Fruit fly (Drosophila melanogaster) whole organism, prepupa: Measurements from ENCODE around the gene gl.

Source experiments
- CG10631 ChIP-seq: fragments of 200-800 bp; sonication (Bioruptor generic); optimal IDR thresholded peaks from 2 replicates; lab custom pipeline; 2016; ENCODE audit warnings: missing biosample characterization, missing genetic modification characterization
- CG10669 ChIP-seq: fragments of 200-800 bp; sonication (Bioruptor generic); optimal IDR thresholded peaks from 3 replicates; lab custom pipeline; 2018; ENCODE audit warnings: missing biosample characterization, mild to moderate bottlenecking, missing genetic modification characterization, moderate library complexity
- CG11294 ChIP-seq: fragments of 200-800 bp; sonication (Bioruptor generic); IDR thresholded peaks from 2 replicates; pipeline ENCODE4 v1.3.6; 2022; ENCODE audit warnings: missing biosample characterization, missing genetic modification characterization
- CG11762 ChIP-seq: fragments of 200-800 bp; sonication (Bioruptor generic); optimal IDR thresholded peaks from 3 replicates; lab custom pipeline; 2016; ENCODE audit warnings: missing biosample characterization, missing genetic modification characterization; ENCODE audit not compliant: insufficient read depth
- CG11902 ChIP-seq: fragments of 200-800 bp; sonication (Bioruptor generic); optimal IDR thresholded peaks from 3 replicates; lab custom pipeline; 2016; ENCODE audit warnings: missing biosample characterization, missing genetic modification characterization
- CG1621 ChIP-seq: fragments of 200-800 bp; sonication (Bioruptor generic); optimal IDR thresholded peaks from 3 replicates; lab custom pipeline; 2018; ENCODE audit warnings: missing biosample characterization, mild to moderate bottlenecking, missing genetic modification characterization
- CG16779 ChIP-seq: fragments of 200-800 bp; sonication (Bioruptor generic); optimal IDR thresholded peaks from 3 replicates; lab custom pipeline; 2017; ENCODE audit warnings: missing biosample characterization, mild to moderate bottlenecking, missing genetic modification characterization
- CG3032 ChIP-seq: fragments of 200-800 bp; optimal IDR thresholded peaks from 2 replicates; lab custom pipeline; 2019; ENCODE audit warnings: missing biosample characterization, mild to moderate bottlenecking, missing genetic modification characterization, moderate library complexity
- CG31627 ChIP-seq: fragments of 200-800 bp; sonication (Bioruptor generic); optimal IDR thresholded peaks from 3 replicates; lab custom pipeline; 2016; ENCODE audit warnings: missing biosample characterization, missing genetic modification characterization
- CG34406 ChIP-seq: fragments of 200-800 bp; sonication (Bioruptor generic); optimal IDR thresholded peaks from 3 replicates; lab custom pipeline; 2016; ENCODE audit warnings: missing biosample characterization, missing genetic modification characterization
- CG3919 ChIP-seq: fragments of 200-800 bp; sonication (Bioruptor generic); optimal IDR thresholded peaks from 3 replicates; lab custom pipeline; 2016; ENCODE audit warnings: missing biosample characterization, missing genetic modification characterization
- CG4318 ChIP-seq: fragments of 200-800 bp; sonication (Bioruptor generic); optimal IDR thresholded peaks from 3 replicates; lab custom pipeline; 2017; ENCODE audit warnings: missing biosample characterization, mild to moderate bottlenecking, missing genetic modification characterization
- CG6163 ChIP-seq: fragments of 200-800 bp; sonication (Bioruptor generic); IDR thresholded peaks from 3 replicates; pipeline ENCODE4 v1.3.6; 2022; ENCODE audit warnings: missing biosample characterization, missing genetic modification characterization
- CG6276 ChIP-seq: fragments of 200-800 bp; sonication (Bioruptor generic); optimal IDR thresholded peaks from 2 replicates; lab custom pipeline; 2017; ENCODE audit warnings: missing biosample characterization, mild to moderate bottlenecking, missing genetic modification characterization
- CG6808 ChIP-seq: fragments of 200-800 bp; sonication (Bioruptor generic); optimal IDR thresholded peaks from 3 replicates; lab custom pipeline; 2017; ENCODE audit warnings: missing biosample characterization, missing genetic modification characterization, mild to moderate bottlenecking, moderate library complexity, missing genetic modification reagents
- CG6854 ChIP-seq: fragments of 200-800 bp; sonication (Bioruptor generic); optimal IDR thresholded peaks from 2 replicates; lab custom pipeline; 2017; ENCODE audit warnings: missing biosample characterization, mild to moderate bottlenecking, missing genetic modification characterization
- CG7368 ChIP-seq: fragments of 200-800 bp; sonication (Bioruptor generic); optimal IDR thresholded peaks from 3 replicates; lab custom pipeline; 2016; ENCODE audit warnings: missing biosample characterization, missing genetic modification characterization
- CG8119 ChIP-seq: fragments of 200-800 bp; sonication (Bioruptor generic); IDR thresholded peaks from 3 replicates; pipeline ENCODE4 v1.3.6; 2022; ENCODE audit warnings: missing biosample characterization, missing genetic modification characterization
- CG8632 ChIP-seq: fragments of 200-800 bp; sonication (Bioruptor generic); optimal IDR thresholded peaks from 3 replicates; lab custom pipeline; 2016; ENCODE audit warnings: missing biosample characterization, missing genetic modification characterization
- Eip75B ChIP-seq: fragments of 200-800 bp; sonication (Bioruptor generic); optimal IDR thresholded peaks from 3 replicates; lab custom pipeline; 2016; ENCODE audit warnings: missing biosample characterization, missing genetic modification characterization
- Eip93F ChIP-seq: fragments of 200-800 bp; sonication (Bioruptor generic); optimal IDR thresholded peaks from 2 replicates; lab custom pipeline; 2016; ENCODE audit warnings: missing biosample characterization, mild to moderate bottlenecking, missing genetic modification characterization
- Ets21C ChIP-seq: fragments of 200-800 bp; sonication (Bioruptor generic); optimal IDR thresholded peaks from 3 replicates; lab custom pipeline; 2016; ENCODE audit warnings: missing biosample characterization, missing genetic modification characterization
- Ets96B ChIP-seq: fragments of 200-800 bp; optimal IDR thresholded peaks from 2 replicates; lab custom pipeline; 2019; ENCODE audit warnings: missing biosample characterization, mild to moderate bottlenecking, missing genetic modification characterization, moderate library complexity
- Hr38 ChIP-seq: sonication (Bioruptor generic); optimal IDR thresholded peaks from 2 replicates; lab custom pipeline; 2016; ENCODE audit warnings: missing biosample characterization, missing genetic modification characterization
- Hr39 ChIP-seq: fragments of 200-800 bp; sonication (Bioruptor generic); optimal IDR thresholded peaks from 2 replicates; lab custom pipeline; 2016; ENCODE audit warnings: missing biosample characterization, missing genetic modification characterization
- Hr4 ChIP-seq: fragments of 200-800 bp; sonication (Bioruptor generic); optimal IDR thresholded peaks from 3 replicates; lab custom pipeline; 2016; ENCODE audit warnings: missing biosample characterization, missing genetic modification characterization
- Lpt ChIP-seq: fragments of 200-800 bp; sonication (Bioruptor generic); optimal IDR thresholded peaks from 3 replicates; lab custom pipeline; 2016; ENCODE audit warnings: missing biosample characterization, missing genetic modification characterization
- OdsH ChIP-seq: fragments of 200-800 bp; sonication (Bioruptor generic); optimal IDR thresholded peaks from 3 replicates; lab custom pipeline; 2016; ENCODE audit warnings: missing biosample characterization, missing genetic modification characterization
- Smox ChIP-seq: fragments of 200-800 bp; sonication (Bioruptor generic); optimal IDR thresholded peaks from 3 replicates; lab custom pipeline; 2016; ENCODE audit warnings: missing biosample characterization, missing genetic modification characterization
- Sox102F ChIP-seq: fragments of 200-800 bp; sonication (Bioruptor generic); optimal IDR thresholded peaks from 2 replicates; lab custom pipeline; 2016; ENCODE audit warnings: missing biosample characterization, mild to moderate bottlenecking, missing genetic modification characterization
- acj6 ChIP-seq: fragments of 200-800 bp; sonication (Bioruptor generic); optimal IDR thresholded peaks from 3 replicates; lab custom pipeline; 2016; ENCODE audit warnings: missing biosample characterization, missing genetic modification characterization
- cyc ChIP-seq: fragments of 200-800 bp; sonication (Bioruptor generic); optimal IDR thresholded peaks from 3 replicates; lab custom pipeline; 2016; ENCODE audit warnings: missing biosample characterization, missing genetic modification characterization
- dac ChIP-seq: fragments of 200-800 bp; sonication (Bioruptor generic); optimal IDR thresholded peaks from 2 replicates; lab custom pipeline; 2017; ENCODE audit warnings: missing biosample characterization, mild to moderate bottlenecking, missing genetic modification characterization
- dsx ChIP-seq: fragments of 200-800 bp; optimal IDR thresholded peaks from 3 replicates; lab custom pipeline; 2019; ENCODE audit warnings: missing biosample characterization, mild to moderate bottlenecking, missing genetic modification characterization, moderate library complexity; ENCODE audit not compliant: poor library complexity, severe bottlenecking
- eg ChIP-seq: fragments of 200-800 bp; sonication (Bioruptor generic); IDR thresholded peaks from 3 replicates; pipeline ENCODE4 v1.3.6; 2022; ENCODE audit warnings: missing biosample characterization, missing genetic modification characterization
- esn ChIP-seq: fragments of 200-800 bp; sonication (Bioruptor generic); optimal IDR thresholded peaks from 2 replicates; lab custom pipeline; 2016; ENCODE audit warnings: missing biosample characterization, mild to moderate bottlenecking, missing genetic modification characterization, moderate library complexity
- fd59A ChIP-seq: fragments of 200-800 bp; sonication (Bioruptor generic); optimal IDR thresholded peaks from 2 replicates; lab custom pipeline; 2017; ENCODE audit warnings: missing biosample characterization, mild to moderate bottlenecking, missing genetic modification characterization, missing genetic modification reagents
- fd85E ChIP-seq: fragments of 200-800 bp; sonication (Bioruptor generic); optimal IDR thresholded peaks from 3 replicates; lab custom pipeline; 2016; ENCODE audit warnings: missing biosample characterization, missing genetic modification characterization
- fkh ChIP-seq: fragments of 200-800 bp; sonication (Bioruptor generic); optimal IDR thresholded peaks from 3 replicates; lab custom pipeline; 2017; ENCODE audit warnings: missing biosample characterization, mild to moderate bottlenecking, missing genetic modification characterization, moderate library complexity
- lz ChIP-seq: fragments of 200-800 bp; sonication (Bioruptor generic); optimal IDR thresholded peaks from 3 replicates; lab custom pipeline; 2016; ENCODE audit warnings: missing biosample characterization, missing genetic modification characterization
- net ChIP-seq: fragments of 200-800 bp; sonication (Bioruptor generic); optimal IDR thresholded peaks from 3 replicates; lab custom pipeline; 2016; ENCODE audit warnings: missing biosample characterization, missing genetic modification characterization
- salr ChIP-seq, 2 experiments: fragments of 200-800 bp; sonication (Bioruptor generic); optimal IDR thresholded peaks; 3 replicates each; lab custom pipeline; 2016 to 2018; ENCODE audit warnings: missing biosample characterization in 2 of 2, missing genetic modification characterization in 2 of 2, mild to moderate bottlenecking in 1 of 2
- spab ChIP-seq: fragments of 200-800 bp; sonication (Bioruptor generic); optimal IDR thresholded peaks from 2 replicates; lab custom pipeline; 2017; ENCODE audit warnings: missing biosample characterization, mild to moderate bottlenecking, missing genetic modification characterization, missing genetic modification reagents
- ss ChIP-seq, 2 experiments: fragments of 200-800 bp; sonication (Bioruptor generic); optimal IDR thresholded peaks; 2 replicates in 1 of 2; 3 replicates in 1 of 2; lab custom pipeline; 2017 to 2018; ENCODE audit warnings: mild to moderate bottlenecking in 2 of 2, missing biosample characterization in 2 of 2, missing genetic modification characterization in 2 of 2, moderate library complexity in 1 of 2
- topi ChIP-seq: fragments of 200-800 bp; sonication (Bioruptor generic); optimal IDR thresholded peaks from 3 replicates; lab custom pipeline; 2016; ENCODE audit warnings: missing biosample characterization, missing genetic modification characterization
- vri ChIP-seq: fragments of 200-800 bp; sonication (Bioruptor generic); optimal IDR thresholded peaks from 3 replicates; lab custom pipeline; 2016; ENCODE audit warnings: missing biosample characterization, mild to moderate bottlenecking, missing genetic modification characterization

The gl gene

DNA sequence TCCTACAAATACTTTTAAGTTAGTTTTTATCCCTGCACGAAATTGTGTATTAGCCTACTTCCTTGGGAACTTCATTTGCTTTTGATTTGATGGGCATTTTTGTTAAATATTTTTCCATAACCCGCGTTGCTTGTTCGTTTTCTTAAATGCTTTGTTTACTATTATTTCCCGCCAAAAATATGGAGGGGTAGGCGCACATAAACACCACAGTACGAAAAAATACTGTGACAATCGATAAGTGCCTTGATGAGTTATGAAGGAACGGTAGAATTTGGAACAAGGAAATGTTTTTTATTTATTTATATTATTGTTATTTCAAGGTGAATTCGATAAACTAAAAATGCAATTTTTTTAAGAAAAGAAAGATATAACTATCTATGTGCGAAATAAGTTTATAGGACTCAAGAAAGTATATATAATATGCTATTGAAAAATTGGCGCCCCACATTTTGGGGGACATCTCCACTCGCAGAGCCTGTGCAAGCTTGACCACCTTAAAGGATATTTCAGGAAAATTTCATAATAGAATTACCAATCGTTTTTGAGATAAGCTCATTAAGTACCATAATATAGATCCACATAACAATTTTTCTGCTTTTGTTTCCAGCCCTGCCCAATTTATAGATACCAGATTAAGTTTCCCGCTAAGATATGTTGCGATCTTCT lies 6.4 kb downstream of the gl start, which contains the start of the genes WRNexo and Nup43 (continued):
- TF ChIP-seq CG6808 (GFP tag; lab: Kevin White, UChicago) (no peak), CG11294 (GFP tag; lab: Robert Waterston, UW) (no peak), fd59A (GFP tag; lab: Kevin White, UChicago) (no peak), CG8632 (GFP tag; lab: Kevin White, UChicago) (no peak), fkh (GFP tag; lab: Kevin White, UChicago) (peak; percentile 47), CG8119 (no peak), CG34406 (GFP tag; lab: Kevin White, UChicago) (peak; percentile 22), CG6163 (no peak; the same call in 2 of the 3 replicates), fd85E (GFP tag; lab: Kevin White, UChicago) (no peak), Ets96B (tag; lab: Kevin White, UChicago) (peak; percentile 2), Eip93F (no peak), CG10631 (GFP tag; lab: Kevin White, UChicago) (peak; percentile 52), CG3032 (tag; lab: Kevin White, UChicago) (peak; percentile 43), CG10669 (GFP tag; lab: Kevin White, UChicago) (peak; percentile 6), vri (GFP tag; lab: Kevin White, UChicago) (no peak), esn (GFP tag; lab: Kevin White, UChicago) (peak; percentile 53), CG11762 (GFP tag; lab: Kevin White, UChicago) (no peak), acj6 (peak; percentile 48), lz (GFP tag; lab: Kevin White, UChicago) (peak; percentile 37), ss (GFP tag; optimal IDR thresholded peaks at IDR 0.05; lab: Kevin White, UChicago) (no peak), CG1621 (tag; lab: Kevin White, UChicago) (no peak), cyc (GFP tag; lab: Kevin White, UChicago) (peak; percentile 54), CG7368 (GFP tag; lab: Kevin White, UChicago) (no peak), eg (no peak), dac (GFP tag; lab: Kevin White, UChicago) (no peak), CG4318 (no peak), CG3919 (peak; percentile 30), Eip75B (peak; percentile 30), topi (GFP tag; lab: Kevin White, UChicago) (peak; percentile 29), CG31627 (GFP tag; lab: Kevin White, UChicago) (peak; percentile 49), Hr39 (GFP tag; lab: Kevin White, UChicago) (peak; percentile 56), CG16779 (tag; lab: Kevin White, UChicago) (no peak), CG11902 (GFP tag; lab: Kevin White, UChicago) (peak; percentile 40), Sox102F (GFP tag; lab: Kevin White, UChicago) (no peak), Smox (GFP tag; lab: Kevin White, UChicago) (peak; percentile 45), OdsH (GFP tag; lab: Kevin White, UChicago) (peak; percentile 52), net (GFP tag; lab: Kevin White, UChicago) (peak; percentile 4), Ets21C (peak; percentile 33), dsx (GFP tag; lab: Kevin White, UChicago) (no peak), spab (GFP tag; lab: Kevin White, UChicago) (no peak)

DNA sequence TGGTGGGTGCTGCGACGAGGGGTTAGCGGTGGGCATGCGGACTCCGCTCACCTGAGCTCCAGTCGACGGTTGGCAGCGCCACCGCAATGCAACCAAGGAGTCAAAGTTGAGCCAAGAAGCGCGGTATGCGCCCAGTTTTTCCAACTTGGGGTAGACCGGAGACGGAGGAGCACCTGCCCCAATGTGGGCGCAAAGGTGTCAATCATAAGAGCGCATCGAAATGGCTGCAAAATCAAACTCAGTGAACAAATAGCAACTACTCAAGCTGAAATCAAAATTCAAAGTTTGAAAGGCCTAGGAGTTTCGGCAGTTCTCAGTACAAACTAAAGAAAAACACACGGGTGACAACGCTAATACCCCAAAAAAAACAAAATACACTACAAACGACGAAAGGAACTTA lies 10.8 kb downstream of the gl start, which contains the start of gene hmw:
Gene hmw, plus strand, starts transcription at position 301 of the 400 bp plus-strand sequence.
- TF ChIP-seq CG10631 (GFP tag; lab: Kevin White, UChicago), result no peak
- no peak for TF ChIP-seq CG6163
- TF ChIP-seq CG6276 (GFP tag; lab: Kevin White, UChicago), result no peak
- TF ChIP-seq Hr38 (GFP tag; lab: Kevin White, UChicago), result no peak
- TF ChIP-seq fd59A (GFP tag; lab: Kevin White, UChicago), result no peak
- no peak for TF ChIP-seq CG6854 (GFP tag; lab: Kevin White, UChicago)
- no peak for TF ChIP-seq Lpt (GFP tag; lab: Kevin White, UChicago)
- no peak for TF ChIP-seq CG1621 (tag; lab: Kevin White, UChicago)
- no peak for TF ChIP-seq dsx (GFP tag; lab: Kevin White, UChicago)
- TF ChIP-seq ss (GFP tag; optimal IDR thresholded peaks at IDR 0.05; lab: Kevin White, UChicago), result no peak
- no peak for TF ChIP-seq eg
- no peak for TF ChIP-seq Hr4 (GFP tag; lab: Kevin White, UChicago)
- no peak for TF ChIP-seq CG34406 (GFP tag; lab: Kevin White, UChicago)
- no peak for TF ChIP-seq Hr39 (GFP tag; lab: Kevin White, UChicago)
- no peak for TF ChIP-seq cyc (GFP tag; lab: Kevin White, UChicago)
- no peak for TF ChIP-seq salr (GFP tag; optimal IDR thresholded peaks at IDR 0.05; lab: Kevin White, UChicago)
- TF ChIP-seq, all 60 proteins: peak for 0
